Worm (Caenorhabditis elegans) whole organism, L4 larva: Measurements from ENCODE around the gene C13B4.1.

Source experiments
- ama-1 ChIP-seq: fragments of 150-350 bp; optimal IDR thresholded peaks from 2 replicates; lab custom pipeline; 2014; ENCODE audit warnings: inconsistent platforms, mixed read lengths
- ceh-82 ChIP-seq: sonication (generic microtip); optimal IDR thresholded peaks from 2 replicates; lab custom pipeline; 2017; ENCODE audit warnings: missing biosample characterization, missing genetic modification characterization
- lin-13 ChIP-seq: fragments of 150-350 bp; optimal IDR thresholded peaks from 2 replicates; lab custom pipeline; 2014; ENCODE audit warnings: missing biosample characterization, missing genetic modification reagents, missing genetic modification characterization
- madf-5 ChIP-seq, 2 experiments: fragments of 200-800 bp; sonication (Bioruptor generic); IDR thresholded peaks; 2 replicates each; pipeline ENCODE4 v1.3.6; 2022; ENCODE audit warnings: missing compliant biosample characterization in 2 of 2, missing genetic modification characterization in 2 of 2
- php-3 ChIP-seq: fragments of 200-800 bp; sonication (Bioruptor generic); IDR thresholded peaks from 2 replicates; pipeline ENCODE4 v1.3.6; 2022; ENCODE audit warnings: missing genetic modification reagents, missing genetic modification characterization, missing compliant biosample characterization
- snpc-4 ChIP-seq: fragments of 150-350 bp; optimal IDR thresholded peaks from 2 replicates; lab custom pipeline; 2014; ENCODE audit warnings: missing biosample characterization, missing genetic modification characterization
- unc-39 ChIP-seq: sonication (generic microtip); optimal IDR thresholded peaks from 2 replicates; lab custom pipeline; 2017; ENCODE audit warnings: missing biosample characterization, missing genetic modification characterization

DNA sequence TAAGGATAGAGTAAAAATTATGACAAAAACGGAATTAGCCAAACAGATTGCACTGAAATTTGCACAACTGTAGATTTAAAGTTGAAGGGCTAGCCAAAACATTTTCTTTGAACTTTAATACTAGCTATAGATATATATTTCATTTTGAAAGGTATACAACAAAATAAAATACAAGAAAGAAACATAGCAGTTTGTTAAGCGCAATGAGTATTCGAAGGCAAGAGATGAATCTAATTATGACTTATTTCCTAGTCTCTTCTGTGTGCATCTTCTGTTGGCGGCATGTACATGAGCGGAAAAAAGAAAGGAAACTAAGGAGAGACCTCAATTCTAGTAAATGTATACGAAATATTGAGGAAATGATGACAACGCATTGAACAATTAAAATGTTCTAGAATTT lies 47.3 kb downstream of the C13B4.1 start:
- TF ChIP-seq ceh-82 (tag; lab: Kevin White, UChicago) (no peak), snpc-4 (tag; lab: Kevin White, UChicago) (no peak), madf-5 (GFP tag; IDR thresholded peaks at IDR 0.05; lab: Robert Waterston, UW) (no peak), ama-1 (lab: Kevin White, UChicago) (no peak), unc-39 (no peak), php-3 (GFP tag; lab: Robert Waterston, UW) (no peak), lin-13 (GFP tag; lab: Kevin White, UChicago) (no peak)
